Fruit fly (Drosophila melanogaster) whole organism, adult: ENCODE measurements around the gene Cad89D.

Experiments
- CG11617 ChIP-seq: fragments of 200-800 bp; sonication (Bioruptor generic); optimal IDR thresholded peaks from 2 replicates; lab custom pipeline; 2017; ENCODE audit warnings: mild to moderate bottlenecking, missing biosample characterization, missing genetic modification reagents, missing genetic modification characterization
- CG12768 ChIP-seq: fragments of 200-800 bp; sonication (Bioruptor generic); optimal IDR thresholded peaks from 2 replicates; lab custom pipeline; 2017; ENCODE audit warnings: missing biosample characterization, missing genetic modification characterization, mild to moderate bottlenecking, moderate library complexity, missing genetic modification reagents
- CG14711 ChIP-seq: fragments of 200-800 bp; sonication (Bioruptor generic); optimal IDR thresholded peaks from 2 replicates; lab custom pipeline; 2018; ENCODE audit warnings: missing biosample characterization, mild to moderate bottlenecking, missing genetic modification characterization, moderate library complexity
- CG1620 ChIP-seq: fragments of 200-800 bp; sonication (Bioruptor generic); optimal IDR thresholded peaks from 2 replicates; lab custom pipeline; 2016; ENCODE audit warnings: missing biosample characterization, missing genetic modification characterization
- CG33017 ChIP-seq: fragments of 200-800 bp; sonication (Bioruptor generic); optimal IDR thresholded peaks from 2 replicates; lab custom pipeline; 2018; ENCODE audit warnings: missing biosample characterization, mild to moderate bottlenecking, missing genetic modification characterization, moderate library complexity
- CG5204 ChIP-seq: fragments of 200-800 bp; sonication (Bioruptor generic); optimal IDR thresholded peaks from 2 replicates; lab custom pipeline; 2016; ENCODE audit warnings: missing biosample characterization, missing genetic modification characterization
- CG7045 ChIP-seq: fragments of 200-800 bp; sonication (Bioruptor generic); optimal IDR thresholded peaks from 2 replicates; lab custom pipeline; 2017; ENCODE audit warnings: missing biosample characterization, mild to moderate bottlenecking, missing genetic modification characterization
- CG7101 ChIP-seq: fragments of 200-800 bp; sonication (Bioruptor generic); optimal IDR thresholded peaks from 2 replicates; lab custom pipeline; 2018; ENCODE audit warnings: missing biosample characterization, mild to moderate bottlenecking, missing genetic modification characterization, moderate library complexity
- Clk ChIP-seq: fragments of 200-800 bp; sonication (Bioruptor generic); optimal IDR thresholded peaks from 2 replicates; lab custom pipeline; 2017; ENCODE audit warnings: missing biosample characterization, missing genetic modification characterization
- Crg-1 ChIP-seq: fragments of 200-800 bp; sonication (Bioruptor generic); optimal IDR thresholded peaks from 2 replicates; lab custom pipeline; 2016; ENCODE audit warnings: missing biosample characterization, missing genetic modification characterization
- Hr96 ChIP-seq: fragments of 200-800 bp; sonication (Bioruptor generic); optimal IDR thresholded peaks from 2 replicates; lab custom pipeline; 2016; ENCODE audit warnings: missing biosample characterization, missing genetic modification characterization
- Mnt ChIP-seq: fragments of 200-800 bp; sonication (Bioruptor generic); optimal IDR thresholded peaks from 2 replicates; lab custom pipeline; 2016; ENCODE audit warnings: missing biosample characterization, mild to moderate bottlenecking, missing genetic modification characterization
- bab1 ChIP-seq: fragments of 200-800 bp; sonication (Bioruptor generic); optimal IDR thresholded peaks from 3 replicates; lab custom pipeline; 2019; ENCODE audit warnings: missing biosample characterization, mild to moderate bottlenecking, missing genetic modification characterization, moderate library complexity
- cic ChIP-seq: fragments of 200-800 bp; sonication (Bioruptor generic); optimal IDR thresholded peaks from 2 replicates; lab custom pipeline; 2017; ENCODE audit warnings: missing biosample characterization, mild to moderate bottlenecking, missing genetic modification characterization, moderate library complexity
- cnc ChIP-seq, 2 experiments: fragments of >200 bp; optimal IDR thresholded peaks; 2 replicates each; lab custom pipeline; 2017
- kay ChIP-seq: fragments of 200-800 bp; sonication (Bioruptor generic); peaks from one replicate; lab custom pipeline; 2016; ENCODE audit warnings: missing biosample characterization, missing genetic modification characterization, borderline replicate concordance
- ovo ChIP-seq: fragments of 200-800 bp; sonication (Bioruptor generic); optimal IDR thresholded peaks from 2 replicates; lab custom pipeline; 2016; ENCODE audit warnings: missing biosample characterization, missing genetic modification characterization
- pad ChIP-seq: fragments of 200-800 bp; sonication (Bioruptor generic); optimal IDR thresholded peaks from 3 replicates; lab custom pipeline; 2017; ENCODE audit warnings: missing biosample characterization, missing genetic modification characterization, mild to moderate bottlenecking, moderate library complexity, missing genetic modification reagents
- tj ChIP-seq: fragments of 200-800 bp; sonication (Bioruptor generic); optimal IDR thresholded peaks from 3 replicates; lab custom pipeline; 2017; ENCODE audit warnings: missing biosample characterization, mild to moderate bottlenecking, missing genetic modification characterization, moderate library complexity
- toe ChIP-seq: fragments of 200-800 bp; sonication (Bioruptor generic); optimal IDR thresholded peaks from 2 replicates; lab custom pipeline; 2016; ENCODE audit warnings: missing biosample characterization, missing genetic modification characterization

The Cad89D gene

DNA sequence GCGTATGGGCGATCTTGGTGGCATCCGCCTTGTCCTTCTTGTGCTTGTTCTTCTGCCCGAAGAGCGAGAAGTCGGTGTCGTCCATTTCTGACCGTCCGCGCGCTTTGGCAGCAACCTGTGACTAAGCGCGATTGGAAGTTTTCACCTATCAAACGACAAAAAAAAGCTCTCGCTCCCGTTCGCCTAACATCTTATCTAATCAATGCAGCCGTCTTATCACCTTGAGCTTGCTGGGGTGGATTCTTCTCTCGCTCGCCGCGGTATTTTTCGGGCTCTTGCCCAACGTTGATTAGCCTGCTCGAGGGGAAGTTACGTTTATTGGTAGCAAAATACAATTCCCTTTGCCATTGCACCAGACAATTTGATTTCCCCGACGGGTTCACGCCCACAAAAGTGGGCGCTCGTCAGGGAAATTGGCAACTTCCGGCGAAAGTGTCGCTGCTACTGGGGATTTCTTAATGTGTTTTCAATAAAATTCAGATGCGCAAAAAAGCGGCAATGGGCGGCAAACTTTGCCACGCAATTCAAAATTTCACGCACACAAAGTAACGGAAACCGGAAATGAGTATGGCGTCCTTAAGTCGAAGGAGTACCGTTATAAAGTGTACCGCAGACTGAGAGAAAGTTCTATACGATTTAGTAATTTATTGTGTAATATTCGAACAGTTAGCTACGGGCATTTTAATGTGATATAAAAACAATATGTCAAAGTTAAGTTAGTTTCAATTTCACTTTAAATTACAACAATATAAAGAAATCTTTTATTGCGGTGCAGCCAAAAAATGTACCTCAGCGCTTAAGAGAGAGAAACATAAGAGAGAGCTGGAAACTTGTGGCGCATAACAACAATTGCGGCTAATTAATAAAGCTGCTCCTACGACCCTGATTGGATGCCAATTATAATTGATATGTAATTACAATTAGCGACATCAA is 6.0 kb upstream of the Cad89D start, which contains the start of gene Decay:
Gene Decay (minus strand): TSS at position 132 of the 933 bp plus-strand sequence.
- TF ChIP-seq tj (GFP tag; lab: Kevin White, UChicago) = no peak
- TF ChIP-seq Clk (GFP tag; lab: Kevin White, UChicago) = no peak
- no peak for TF ChIP-seq Crg-1 (GFP tag; lab: Kevin White, UChicago)
- TF ChIP-seq CG33017 = no peak
- TF ChIP-seq toe (GFP tag; lab: Kevin White, UChicago) = no peak
- no peak for TF ChIP-seq CG1620 (GFP tag; lab: Kevin White, UChicago)
- no peak for TF ChIP-seq CG7045 (GFP tag; lab: Kevin White, UChicago)
- TF ChIP-seq pad = peak; percentile 94
- TF ChIP-seq CG7101 (tag; lab: Kevin White, UChicago) = no peak
- peak; percentile 33 for TF ChIP-seq CG11617
- TF ChIP-seq ovo (GFP tag; lab: Kevin White, UChicago) = no peak
- TF ChIP-seq kay (GFP tag; lab: Kevin White, UChicago) = peak; percentile 53
- no peak for TF ChIP-seq bab1
- TF ChIP-seq cic (GFP tag; lab: Kevin White, UChicago) = no peak
- TF ChIP-seq CG5204 (GFP tag; lab: Kevin White, UChicago) = no peak
- no peak for TF ChIP-seq CG14711 (tag; lab: Kevin White, UChicago)
- TF ChIP-seq Mnt (GFP tag; lab: Kevin White, UChicago) = no peak
- peak; percentile 26 for TF ChIP-seq Hr96 (GFP tag; lab: Kevin White, UChicago)

DNA sequence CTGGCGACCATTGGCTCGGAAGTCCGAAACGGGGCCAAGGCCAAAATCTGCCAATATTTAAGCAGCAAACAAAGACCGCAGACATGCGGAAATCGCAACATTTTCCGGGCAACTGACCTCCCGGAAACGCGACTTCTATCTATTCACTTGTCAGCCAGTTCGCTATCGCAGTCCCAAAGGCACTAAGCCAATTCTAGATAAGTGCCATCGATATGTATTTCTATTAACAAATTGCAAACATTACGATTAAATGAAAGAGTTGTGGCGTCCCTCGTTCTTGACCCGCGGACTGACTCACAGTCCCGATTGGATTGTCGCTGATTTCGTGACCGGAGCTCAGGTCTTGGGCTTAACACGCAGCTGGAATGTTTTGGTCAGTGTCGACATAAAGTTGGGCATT is 3.6 kb upstream of the Cad89D start, which contains the start of gene Gr89a:
Gene Gr89a (minus strand): TSS at position 101 of the 400 bp plus-strand sequence.
- TF ChIP-seq CG14711 (tag; lab: Kevin White, UChicago) = no peak
- no peak for TF ChIP-seq CG7101 (tag; lab: Kevin White, UChicago)

DNA sequence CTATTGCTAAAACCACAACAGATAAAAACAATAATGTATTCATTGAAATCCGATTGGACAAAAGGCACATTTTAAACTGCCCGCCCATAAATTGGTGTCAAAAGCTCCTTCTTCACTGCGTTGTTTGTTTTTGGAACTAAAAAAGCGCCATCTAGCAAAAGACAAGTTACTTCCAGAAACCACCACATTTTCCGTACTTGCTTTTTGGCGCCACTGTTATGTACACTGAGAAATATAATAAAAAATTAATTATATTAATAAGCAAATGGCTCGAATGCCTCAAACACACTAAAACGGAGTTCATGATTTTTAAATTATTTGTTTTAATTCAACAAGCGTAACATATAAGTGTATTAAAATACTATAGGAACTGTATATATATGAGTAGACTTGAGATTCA is 2.2 kb upstream of the Cad89D start:
- TF ChIP-seq pad = peak; percentile 1
- no peak for TF ChIP-seq Clk (GFP tag; lab: Kevin White, UChicago)
- TF ChIP-seq toe (GFP tag; lab: Kevin White, UChicago) = no peak
- TF ChIP-seq bab1 = peak; percentile 35
- TF ChIP-seq CG12768 (GFP tag; lab: Kevin White, UChicago) = no peak
- peak; percentile 44 for TF ChIP-seq CG7101 (tag; lab: Kevin White, UChicago)
- peak; percentile 32 for TF ChIP-seq Mnt (GFP tag; lab: Kevin White, UChicago)
- TF ChIP-seq cnc (optimal IDR thresholded peaks at IDR 0.05; lab: Kevin White, UChicago) = no peak
- peak; percentile 0 for TF ChIP-seq Hr96 (GFP tag; lab: Kevin White, UChicago)
- TF ChIP-seq CG1620 (GFP tag; lab: Kevin White, UChicago) = peak; percentile 5
- TF ChIP-seq cic (GFP tag; lab: Kevin White, UChicago) = no peak
- TF ChIP-seq ovo (GFP tag; lab: Kevin White, UChicago) = no peak
- no peak for TF ChIP-seq tj (GFP tag; lab: Kevin White, UChicago)
- no peak for TF ChIP-seq CG33017
- TF ChIP-seq Crg-1 (GFP tag; lab: Kevin White, UChicago) = no peak
- peak; percentile 61 for TF ChIP-seq CG7045 (GFP tag; lab: Kevin White, UChicago)
- peak; percentile 9 for TF ChIP-seq CG14711 (tag; lab: Kevin White, UChicago)
- no peak for TF ChIP-seq CG11617
- peak; percentile 41 for TF ChIP-seq CG5204 (GFP tag; lab: Kevin White, UChicago)
- TF ChIP-seq kay (GFP tag; lab: Kevin White, UChicago) = no peak

DNA sequence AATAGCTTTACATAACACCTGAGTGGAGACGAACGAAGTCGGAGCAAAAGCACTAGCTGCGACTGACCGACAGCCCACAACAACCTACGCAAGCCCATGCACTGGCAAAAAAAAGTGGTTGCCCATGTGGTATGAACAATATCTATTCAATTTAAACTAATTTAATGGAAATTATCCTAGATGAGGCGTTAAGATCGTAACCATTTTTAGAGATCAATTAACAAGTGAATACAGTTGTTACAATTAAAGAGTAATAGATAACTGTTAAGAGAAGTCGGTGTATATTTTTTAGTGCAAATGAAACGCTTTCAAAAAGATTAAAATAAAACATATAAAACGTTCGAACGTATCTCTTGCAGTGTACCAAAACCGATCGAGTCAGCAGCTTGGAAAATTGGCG is 987 bp upstream of the Cad89D start:
- TF ChIP-seq CG33017 (no peak), CG7045 (GFP tag; lab: Kevin White, UChicago) (no peak), cic (GFP tag; lab: Kevin White, UChicago) (no peak), bab1 (peak; percentile 39)

DNA sequence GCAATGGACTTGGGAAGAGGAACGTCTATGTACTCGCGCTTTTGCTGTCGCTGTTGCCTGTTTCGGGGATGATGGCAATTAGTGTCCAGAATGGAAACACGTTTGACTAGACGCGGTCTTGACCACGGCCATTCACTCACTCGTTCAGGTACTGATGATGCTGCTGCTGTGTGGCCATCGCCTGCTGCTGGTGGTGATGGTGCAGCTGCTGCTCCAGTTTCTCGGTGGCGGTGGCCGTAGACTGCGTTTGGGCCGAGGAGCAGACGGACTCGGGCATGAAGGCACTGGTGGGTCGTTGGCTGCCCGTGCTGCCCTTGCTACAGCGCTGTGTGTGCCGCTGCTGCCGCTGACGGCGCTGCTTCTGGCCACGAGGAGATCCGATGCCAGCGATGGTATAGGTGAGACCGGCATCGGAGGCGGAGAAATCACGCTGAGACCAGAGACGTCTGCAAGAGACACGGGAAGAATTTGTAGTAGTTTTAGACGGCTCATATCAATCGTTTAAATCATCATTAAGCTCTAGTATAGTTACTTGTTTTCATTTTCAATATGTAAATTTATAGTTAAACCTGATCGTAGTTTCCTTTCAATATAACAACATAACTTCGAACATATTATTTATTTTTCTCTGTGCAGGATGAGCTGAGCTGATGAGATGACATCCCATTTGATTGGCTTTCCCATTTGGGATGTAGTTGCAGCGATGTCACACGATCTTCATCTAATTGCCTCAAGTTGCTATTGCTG is 9.6 kb downstream of the Cad89D start:
- TF ChIP-seq toe (GFP tag; lab: Kevin White, UChicago) (no peak), bab1 (no peak), tj (GFP tag; lab: Kevin White, UChicago) (no peak), Hr96 (GFP tag; lab: Kevin White, UChicago) (no peak), CG7045 (GFP tag; lab: Kevin White, UChicago) (no peak), CG33017 (no peak), Mnt (GFP tag; lab: Kevin White, UChicago) (no peak), CG14711 (tag; lab: Kevin White, UChicago) (no peak), CG5204 (GFP tag; lab: Kevin White, UChicago) (no peak), pad (no peak), cnc (optimal IDR thresholded peaks at IDR 0.05; lab: Kevin White, UChicago) (no peak), Clk (GFP tag; lab: Kevin White, UChicago) (no peak), kay (GFP tag; lab: Kevin White, UChicago) (no peak), CG12768 (GFP tag; lab: Kevin White, UChicago) (no peak), ovo (GFP tag; lab: Kevin White, UChicago) (no peak), cic (GFP tag; lab: Kevin White, UChicago) (no peak)
